Fruit fly (Drosophila melanogaster) whole organism, embryonic: ENCODE measurements around the gene CG43049.

ENCODE experiments used
- Adf1 ChIP-seq: fragments of 200-800 bp; sonication (Bioruptor generic); IDR thresholded peaks from 2 replicates; pipeline ENCODE4 v1.3.6; 2022; ENCODE audit warnings: missing biosample characterization, missing genetic modification characterization
- CG10147 ChIP-seq: fragments of 200-800 bp; sonication (Bioruptor generic); optimal IDR thresholded peaks from 2 replicates; lab custom pipeline; 2019; ENCODE audit warnings: missing biosample characterization, mild to moderate bottlenecking, missing genetic modification characterization, moderate library complexity
- CG1024 ChIP-seq: fragments of 200-800 bp; sonication (Bioruptor generic); IDR thresholded peaks from 2 replicates; pipeline ENCODE4 v1.3.6; 2022; ENCODE audit warnings: missing biosample characterization, missing genetic modification characterization
- CG12071 ChIP-seq: fragments of 200-800 bp; sonication (Bioruptor generic); optimal IDR thresholded peaks from 3 replicates; lab custom pipeline; 2018; ENCODE audit warnings: missing biosample characterization, mild to moderate bottlenecking, missing genetic modification characterization
- CG12219 ChIP-seq: fragments of 200-800 bp; sonication (Bioruptor generic); optimal IDR thresholded peaks from 3 replicates; lab custom pipeline; 2018; ENCODE audit warnings: missing biosample characterization, mild to moderate bottlenecking, missing genetic modification characterization
- CG12769 ChIP-seq: fragments of 200-800 bp; sonication (Bioruptor generic); optimal IDR thresholded peaks from 2 replicates; lab custom pipeline; 2019; ENCODE audit warnings: missing biosample characterization, mild to moderate bottlenecking, missing genetic modification characterization, moderate library complexity
- CG13296 ChIP-seq: fragments of 200-800 bp; sonication (Bioruptor generic); optimal IDR thresholded peaks from 3 replicates; lab custom pipeline; 2018; ENCODE audit warnings: missing biosample characterization, mild to moderate bottlenecking, missing genetic modification characterization
- CG14050 ChIP-seq: fragments of 200-800 bp; sonication (Bioruptor generic); IDR thresholded peaks from 3 replicates; pipeline ENCODE4 v1.3.6; 2022; ENCODE audit warnings: missing biosample characterization, missing genetic modification characterization
- CG14860 ChIP-seq: fragments of 200-800 bp; sonication (Bioruptor generic); IDR thresholded peaks from 3 replicates; pipeline ENCODE4 v1.3.6; 2022; ENCODE audit warnings: missing biosample characterization, missing genetic modification characterization; ENCODE audit not compliant: partially characterized antibody
- CG16779 ChIP-seq: fragments of 200-800 bp; sonication (Bioruptor generic); IDR thresholded peaks from 2 replicates; pipeline ENCODE4 v1.3.6; 2022; ENCODE audit warnings: missing biosample characterization, missing genetic modification characterization
- CG31224 ChIP-seq: fragments of 200-800 bp; sonication (Bioruptor generic); IDR thresholded peaks from 2 replicates; pipeline ENCODE4 v1.3.6; 2022; ENCODE audit warnings: missing biosample characterization, missing genetic modification characterization
- CG31365 ChIP-seq: fragments of 200-800 bp; sonication (Bioruptor generic); optimal IDR thresholded peaks from 2 replicates; lab custom pipeline; 2018; ENCODE audit warnings: missing biosample characterization, mild to moderate bottlenecking, missing genetic modification characterization
- CG3163 ChIP-seq: fragments of 200-800 bp; sonication (Bioruptor generic); optimal IDR thresholded peaks from 3 replicates; lab custom pipeline; 2016; ENCODE audit warnings: missing biosample characterization, missing genetic modification characterization
- CG4707 ChIP-seq: fragments of 200-800 bp; sonication (Bioruptor generic); optimal IDR thresholded peaks from 2 replicates; lab custom pipeline; 2018; ENCODE audit warnings: missing biosample characterization, mild to moderate bottlenecking, missing genetic modification characterization, moderate library complexity
- CG4854 ChIP-seq: fragments of 200-800 bp; sonication (Bioruptor generic); optimal IDR thresholded peaks from 2 replicates; lab custom pipeline; 2016; ENCODE audit warnings: missing biosample characterization, missing genetic modification characterization, inconsistent platforms
- CG6254 ChIP-seq: fragments of 200-800 bp; sonication (Bioruptor generic); optimal IDR thresholded peaks from 3 replicates; lab custom pipeline; 2017; ENCODE audit warnings: mild to moderate bottlenecking, missing biosample characterization, missing genetic modification reagents, missing genetic modification characterization
- CG7963 ChIP-seq: fragments of 200-800 bp; sonication (Bioruptor generic); IDR thresholded peaks from 3 replicates; pipeline ENCODE4 v1.3.6; 2022; ENCODE audit warnings: missing biosample characterization, missing genetic modification characterization; ENCODE audit not compliant: partially characterized antibody
- CG8290 ChIP-seq, 3 experiments: fragments of 200-800 bp; sonication (Bioruptor generic); optimal IDR thresholded peaks; 2 replicates each; lab custom pipeline; 2016 to 2019; ENCODE audit warnings: missing biosample characterization in 3 of 3, missing genetic modification characterization in 3 of 3, mild to moderate bottlenecking in 2 of 3, moderate library complexity in 1 of 3
- CG9215 ChIP-seq: fragments of 200-800 bp; sonication (Bioruptor generic); IDR thresholded peaks from 2 replicates; pipeline ENCODE4 v1.3.6; 2022; ENCODE audit warnings: missing biosample characterization, missing genetic modification characterization
- CTCF ChIP-seq: fragments of 200-800 bp; sonication (Bioruptor generic); optimal IDR thresholded peaks from 2 replicates; lab custom pipeline; 2017; ENCODE audit warnings: missing biosample characterization, mild to moderate bottlenecking, missing genetic modification characterization, moderate library complexity
- CrebB ChIP-seq: fragments of 200-800 bp; sonication (Bioruptor generic); optimal IDR thresholded peaks from 3 replicates; lab custom pipeline; 2018; ENCODE audit warnings: missing biosample characterization, mild to moderate bottlenecking, missing genetic modification characterization
- Dad ChIP-seq: fragments of 200-800 bp; sonication (Bioruptor generic); optimal IDR thresholded peaks from 3 replicates; lab custom pipeline; 2016; ENCODE audit warnings: missing biosample characterization, missing genetic modification characterization
- E2f1 ChIP-seq: fragments of 200-800 bp; sonication (Bioruptor generic); IDR thresholded peaks from 2 replicates; pipeline ENCODE4 v1.3.6; 2022; ENCODE audit warnings: missing biosample characterization, missing genetic modification characterization
- Fer1 ChIP-seq: fragments of 200-800 bp; sonication (Bioruptor generic); optimal IDR thresholded peaks from 2 replicates; lab custom pipeline; 2017; ENCODE audit warnings: missing biosample characterization, mild to moderate bottlenecking, missing genetic modification characterization
- HmgZ ChIP-seq: fragments of 200-800 bp; sonication (Bioruptor generic); optimal IDR thresholded peaks from 2 replicates; lab custom pipeline; 2018; ENCODE audit warnings: missing biosample characterization, mild to moderate bottlenecking, missing genetic modification characterization
- Hr51 ChIP-seq, 2 experiments: fragments of 200-800 bp; sonication (Bioruptor generic); optimal IDR thresholded peaks; 2 replicates in 1 of 2; 3 replicates in 1 of 2; lab custom pipeline; 2016 to 2018; ENCODE audit warnings: missing biosample characterization in 2 of 2, missing genetic modification characterization in 2 of 2, mild to moderate bottlenecking in 1 of 2, moderate library complexity in 1 of 2
- MBD-R2 ChIP-seq: fragments of 200-800 bp; sonication (Bioruptor generic); IDR thresholded peaks from 2 replicates; pipeline ENCODE4 v1.3.6; 2022; ENCODE audit warnings: missing biosample characterization, missing genetic modification characterization
- Max ChIP-seq: fragments of 200-800 bp; sonication (Bioruptor generic); optimal IDR thresholded peaks from 2 replicates; lab custom pipeline; 2016; ENCODE audit warnings: missing biosample characterization, mild to moderate bottlenecking, missing genetic modification characterization
- NfI ChIP-seq: fragments of 200-800 bp; sonication (Bioruptor generic); optimal IDR thresholded peaks from 3 replicates; lab custom pipeline; 2018; ENCODE audit warnings: missing biosample characterization, mild to moderate bottlenecking, missing genetic modification characterization, moderate library complexity
- Opbp ChIP-seq: fragments of 200-800 bp; sonication (Bioruptor generic); IDR thresholded peaks from 3 replicates; pipeline ENCODE4 v1.3.6; 2022; ENCODE audit warnings: missing biosample characterization, missing genetic modification characterization; ENCODE audit not compliant: partially characterized antibody
- Stat92E ChIP-seq, 3 experiments: fragments of >200 bp in 2 of 3; fragments of 200-800 bp in 1 of 3; sonication (Bioruptor generic) in 1 of 3; optimal IDR thresholded peaks; 2 replicates each; lab custom pipeline; 2017 to 2019; ENCODE audit warnings: missing biosample characterization in 3 of 3, missing genetic modification characterization in 3 of 3, mild to moderate bottlenecking in 1 of 3, moderate library complexity in 1 of 3
- cg ChIP-seq: fragments of 200-800 bp; sonication (Bioruptor generic); optimal IDR thresholded peaks from 3 replicates; lab custom pipeline; 2019; ENCODE audit warnings: missing biosample characterization, mild to moderate bottlenecking, missing genetic modification characterization, moderate library complexity
- chinmo ChIP-seq: fragments of 200-800 bp; sonication (Bioruptor generic); IDR thresholded peaks from 4 replicates; pipeline ENCODE4 v1.3.6; 2022; ENCODE audit warnings: missing biosample characterization, missing genetic modification characterization; ENCODE audit not compliant: partially characterized antibody
- corto ChIP-seq: fragments of 200-800 bp; sonication (Bioruptor generic); optimal IDR thresholded peaks from 2 replicates; lab custom pipeline; 2016; ENCODE audit warnings: missing biosample characterization, mild to moderate bottlenecking, missing genetic modification characterization, moderate library complexity
- ems ChIP-seq: fragments of 200-800 bp; sonication (Bioruptor generic); optimal IDR thresholded peaks from 3 replicates; lab custom pipeline; 2016; ENCODE audit warnings: missing biosample characterization, missing genetic modification characterization
- fd64A ChIP-seq: fragments of 200-800 bp; sonication (Bioruptor generic); optimal IDR thresholded peaks from 3 replicates; lab custom pipeline; 2018; ENCODE audit warnings: missing biosample characterization, mild to moderate bottlenecking, missing genetic modification characterization
- gsb-n ChIP-seq: fragments of 200-800 bp; sonication (Bioruptor generic); optimal IDR thresholded peaks from 3 replicates; lab custom pipeline; 2018; ENCODE audit warnings: missing biosample characterization, mild to moderate bottlenecking, missing genetic modification characterization
- lola ChIP-seq, 3 experiments: fragments of >200 bp in 2 of 3; fragments of 200-800 bp in 1 of 3; sonication (Bioruptor generic) in 1 of 3; optimal IDR thresholded peaks; 2 replicates each; lab custom pipeline; 2017 to 2019; ENCODE audit warnings: missing biosample characterization in 3 of 3, missing genetic modification characterization in 3 of 3, mild to moderate bottlenecking in 1 of 3, moderate library complexity in 1 of 3
- mirr ChIP-seq: fragments of 200-800 bp; sonication (Bioruptor generic); optimal IDR thresholded peaks from 3 replicates; lab custom pipeline; 2018; ENCODE audit warnings: missing biosample characterization, mild to moderate bottlenecking, missing genetic modification characterization
- nerfin-1 ChIP-seq: fragments of 200-800 bp; sonication (Bioruptor generic); optimal IDR thresholded peaks from 3 replicates; lab custom pipeline; 2019; ENCODE audit warnings: missing biosample characterization, mild to moderate bottlenecking, missing genetic modification characterization, moderate library complexity
- nom ChIP-seq: fragments of 200-800 bp; sonication (Bioruptor generic); optimal IDR thresholded peaks from 2 replicates; lab custom pipeline; 2017; ENCODE audit warnings: missing biosample characterization, missing genetic modification characterization, mild to moderate bottlenecking, moderate library complexity, missing genetic modification reagents
- rib ChIP-seq: fragments of 200-800 bp; sonication (Bioruptor generic); IDR thresholded peaks from 2 replicates; pipeline ENCODE4 v1.3.6; 2022; ENCODE audit warnings: missing biosample characterization, missing genetic modification characterization
- scrt ChIP-seq: fragments of 200-800 bp; sonication (Bioruptor generic); optimal IDR thresholded peaks from 2 replicates; lab custom pipeline; 2018; ENCODE audit warnings: missing biosample characterization, mild to moderate bottlenecking, missing genetic modification characterization, moderate library complexity
- sens ChIP-seq: fragments of 200-800 bp; sonication (Bioruptor generic); peaks from one replicate; lab custom pipeline; 2016; ENCODE audit warnings: missing biosample characterization, missing genetic modification characterization
- slp2 ChIP-seq: fragments of 200-800 bp; sonication (Bioruptor generic); optimal IDR thresholded peaks from 2 replicates; lab custom pipeline; 2016; ENCODE audit warnings: missing biosample characterization, missing genetic modification characterization
- stwl ChIP-seq: fragments of 200-800 bp; sonication (Bioruptor generic); optimal IDR thresholded peaks from 3 replicates; lab custom pipeline; 2018; ENCODE audit warnings: missing biosample characterization, mild to moderate bottlenecking, missing genetic modification characterization, moderate library complexity
- vnd ChIP-seq: fragments of 200-800 bp; sonication (Bioruptor generic); IDR thresholded peaks from 3 replicates; pipeline ENCODE4 v1.3.6; 2022; ENCODE audit warnings: missing biosample characterization, missing genetic modification characterization; ENCODE audit not compliant: partially characterized antibody
- zfh1 ChIP-seq: fragments of 200-800 bp; sonication (Bioruptor generic); IDR thresholded peaks from 3 replicates; pipeline ENCODE4 v1.3.6; 2022; ENCODE audit warnings: missing biosample characterization, missing genetic modification characterization

CG43049 gene

DNA sequence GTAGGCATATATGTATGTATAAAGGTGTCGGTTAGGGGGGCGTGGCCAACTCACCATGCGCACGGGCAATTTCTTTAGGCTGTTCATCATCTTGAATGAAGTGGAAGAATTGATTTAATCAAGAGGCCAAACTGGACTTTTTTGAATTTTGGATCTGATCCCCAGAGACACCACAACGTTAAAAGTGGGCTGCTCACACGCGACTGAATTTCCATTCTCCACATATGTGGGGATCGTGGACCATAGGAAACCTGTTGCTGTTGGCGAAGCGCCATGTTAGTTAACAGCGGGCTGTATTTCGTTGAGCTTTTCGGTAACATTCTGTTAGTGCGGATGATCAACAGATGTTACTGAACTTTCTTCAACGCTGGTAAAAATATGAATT lies 26.8 kb upstream of the CG43049 start, which contains the start of gene CG3902 (continued):
- peak; percentile 28; the same call in 1 of the 3 replicates for TF ChIP-seq CG14050 (GFP tag; lab: Robert Waterston, UW)
- TF ChIP-seq CG4854 (GFP tag; lab: Kevin White, UChicago), result no peak
- no peak for TF ChIP-seq slp2
- peak; percentile 12 for TF ChIP-seq mirr
- peak; percentile 34 for TF ChIP-seq ems (GFP tag; lab: Kevin White, UChicago)
- 0 out of 2 replicates have a peak, but pooled peaks have one; percentile 10 for TF ChIP-seq CG31224 (GFP tag; lab: Robert Waterston, UW)
- TF ChIP-seq MBD-R2 (GFP tag; lab: Robert Waterston, UW), result 0 out of 2 replicates have a peak, but pooled peaks have one; percentile 8
- TF ChIP-seq corto, result no peak
- no peak for TF ChIP-seq CG1024
- TF ChIP-seq Dad, result peak; percentile 12
- TF ChIP-seq zfh1, result 0 out of 3 replicates have a peak, but pooled peaks have one; percentile 26
- peak; percentile 6 for TF ChIP-seq nerfin-1 (tag; lab: Kevin White, UChicago)
- peak; percentile 49; the same call in 1 of the 3 replicates for TF ChIP-seq CG7963 (GFP tag; lab: Robert Waterston, UW)
- peak; percentile 48 for TF ChIP-seq CTCF
- peak; percentile 25 for TF ChIP-seq CG31365
- peak in 1 of 2 experiments; percentile 2 for TF ChIP-seq Hr51 (GFP tag; optimal IDR thresholded peaks at IDR 0.05; lab: Kevin White, UChicago)
- peak; percentile 2 for TF ChIP-seq scrt (GFP tag; lab: Kevin White, UChicago)
- no peak for TF ChIP-seq lola (GFP tag; optimal IDR thresholded peaks at IDR 0.05; lab: Kevin White, UChicago)
- TF ChIP-seq nom, result peak; percentile 6
- peak; percentile 74 for TF ChIP-seq sens (GFP tag; lab: Kevin White, UChicago)
- TF ChIP-seq CG12071 (GFP tag; lab: Kevin White, UChicago), result peak; percentile 37
- TF ChIP-seq Adf1 (GFP tag; lab: Robert Waterston, UW), result peak; percentile 22; the same call in 1 of the 2 replicates
- TF ChIP-seq CG13296 (GFP tag; lab: Kevin White, UChicago), result peak; percentile 47
- TF ChIP-seq CG10147, result peak; percentile 18
- peak; percentile 3 for TF ChIP-seq NfI (GFP tag; lab: Kevin White, UChicago)
- no peak for TF ChIP-seq gsb-n
- peak; percentile 27 for TF ChIP-seq CrebB
- TF ChIP-seq CG14860, result no peak
- no peak for TF ChIP-seq stwl (tag; lab: Kevin White, UChicago)
- no peak for TF ChIP-seq E2f1 (GFP tag; lab: Robert Waterston, UW)
- no peak for TF ChIP-seq CG9215 (GFP tag; lab: Robert Waterston, UW)
- TF ChIP-seq chinmo (GFP tag; lab: Robert Waterston, UW), result peak; percentile 89; the same call in 2 of the 4 replicates
- TF ChIP-seq CG12769, result peak; percentile 82
- TF ChIP-seq fd64A (GFP tag; lab: Kevin White, UChicago), result peak; percentile 33
- TF ChIP-seq Opbp (GFP tag; lab: Robert Waterston, UW), result peak; percentile 66; the same call in 1 of the 3 replicates
- peak in 1 of 3 experiments; percentile 23 for TF ChIP-seq Stat92E (GFP tag; optimal IDR thresholded peaks at IDR 0.05; lab: Kevin White, UChicago)
- TF ChIP-seq CG8290 (GFP tag; optimal IDR thresholded peaks at IDR 0.05; lab: Kevin White, UChicago), result no peak
- TF ChIP-seq CG8290 (tag; optimal IDR thresholded peaks at IDR 0.05; lab: Kevin White, UChicago), result peak in 1 of 2 experiments; percentile 79
- TF ChIP-seq rib (GFP tag; lab: Robert Waterston, UW), result peak; percentile 61; the same call in 1 of the 2 replicates
- TF ChIP-seq HmgZ (tag; lab: Kevin White, UChicago), result peak; percentile 63
- no peak for TF ChIP-seq cg (GFP tag; lab: Kevin White, UChicago)
- peak; percentile 7 for TF ChIP-seq CG4707 (GFP tag; lab: Kevin White, UChicago)
- no peak for TF ChIP-seq CG6254 (GFP tag; lab: Kevin White, UChicago)
- no peak for TF ChIP-seq vnd (GFP tag; lab: Robert Waterston, UW)
- TF ChIP-seq CG12219, result peak; percentile 1
- no peak for TF ChIP-seq CG3163
- TF ChIP-seq Max, result peak; percentile 18
- peak; percentile 61 for TF ChIP-seq Fer1 (GFP tag; lab: Kevin White, UChicago)
- no peak for TF ChIP-seq CG16779 (GFP tag; lab: Robert Waterston, UW)
